Fruit fly (Drosophila melanogaster) whole organism, embryonic: ENCODE measurements around the gene ClC-a.

ENCODE experiments used
- CG14441 ChIP-seq: fragments of 200-800 bp; sonication (Bioruptor generic); IDR thresholded peaks from 2 replicates; pipeline ENCODE4 v1.3.6; 2022; ENCODE audit warnings: missing biosample characterization, missing genetic modification characterization
- CG2875 ChIP-seq: fragments of 200-800 bp; sonication (Bioruptor generic); optimal IDR thresholded peaks from 2 replicates; lab custom pipeline; 2017; ENCODE audit warnings: missing biosample characterization, mild to moderate bottlenecking, missing genetic modification characterization, missing genetic modification reagents
- btn ChIP-seq: fragments of 200-800 bp; sonication (Bioruptor generic); optimal IDR thresholded peaks from 2 replicates; lab custom pipeline; 2016; ENCODE audit warnings: missing biosample characterization, missing genetic modification characterization
- corto ChIP-seq: fragments of 200-800 bp; sonication (Bioruptor generic); optimal IDR thresholded peaks from 2 replicates; lab custom pipeline; 2016; ENCODE audit warnings: missing biosample characterization, mild to moderate bottlenecking, missing genetic modification characterization, moderate library complexity
- nmo ChIP-seq: fragments of 200-800 bp; sonication (Bioruptor generic); optimal IDR thresholded peaks from 2 replicates; lab custom pipeline; 2018; ENCODE audit warnings: missing biosample characterization, mild to moderate bottlenecking, missing genetic modification characterization, moderate library complexity
- sqz ChIP-seq: fragments of 200-800 bp; sonication (Bioruptor generic); optimal IDR thresholded peaks from 3 replicates; lab custom pipeline; 2018; ENCODE audit warnings: missing biosample characterization, mild to moderate bottlenecking, missing genetic modification characterization

DNA sequence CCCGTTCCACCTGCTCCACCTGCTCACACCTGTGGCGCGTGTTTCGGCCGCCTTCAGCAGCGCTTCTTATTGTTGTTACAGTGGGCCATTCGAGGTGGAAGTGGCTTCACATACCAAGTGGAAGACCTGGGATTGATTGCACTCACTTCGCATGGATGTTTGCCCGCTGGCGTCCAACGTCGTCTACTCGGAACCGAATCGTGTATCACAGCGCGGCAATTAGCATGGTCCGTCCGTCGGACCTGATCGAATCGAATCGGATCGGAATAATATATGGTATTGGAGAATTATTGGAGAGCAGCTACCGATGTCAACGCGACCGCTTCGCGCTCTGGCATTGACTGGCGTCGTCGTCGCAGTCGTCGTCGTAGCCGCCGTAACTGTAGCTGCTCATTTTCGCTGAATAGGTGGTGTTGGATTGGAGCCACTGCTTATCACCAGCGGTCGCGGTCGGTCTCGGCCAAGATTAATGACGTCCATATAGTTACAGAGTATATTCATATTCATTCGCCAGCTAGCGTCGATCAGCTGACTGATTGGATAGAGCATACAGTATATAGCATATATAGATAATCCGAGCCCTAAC lies at the start of gene ClC-a:
- TF ChIP-seq btn (GFP tag; lab: Kevin White, UChicago) (no peak), corto (no peak), CG2875 (GFP tag; lab: Kevin White, UChicago) (no peak), CG14441 (GFP tag; lab: Robert Waterston, UW) (no peak), sqz (GFP tag; lab: Kevin White, UChicago) (no peak), nmo (GFP tag; lab: Kevin White, UChicago) (no peak)
